Fruit fly (Drosophila melanogaster) whole organism, embryonic: Measurements from ENCODE around the gene wap.

Experiments
- Asciz ChIP-seq: fragments of 200-800 bp; sonication (Bioruptor generic); optimal IDR thresholded peaks from 2 replicates; lab custom pipeline; 2017; ENCODE audit warnings: missing biosample characterization, mild to moderate bottlenecking, missing genetic modification characterization, missing genetic modification reagents
- BEAF-32 ChIP-seq: fragments of 200-800 bp; sonication (Bioruptor generic); optimal IDR thresholded peaks from 3 replicates; lab custom pipeline; 2017; ENCODE audit warnings: missing biosample characterization, missing genetic modification characterization, mild to moderate bottlenecking, moderate library complexity, missing genetic modification reagents
- Bgb ChIP-seq: fragments of 200-800 bp; sonication (Bioruptor generic); IDR thresholded peaks from 2 replicates; pipeline ENCODE4 v1.3.6; 2022; ENCODE audit warnings: missing biosample characterization, missing genetic modification characterization; ENCODE audit not compliant: partially characterized antibody
- CG10267 ChIP-seq: fragments of 200-800 bp; sonication (Bioruptor generic); optimal IDR thresholded peaks from 2 replicates; lab custom pipeline; 2018; ENCODE audit warnings: missing biosample characterization, mild to moderate bottlenecking, missing genetic modification characterization, moderate library complexity
- CG14710 ChIP-seq: fragments of 200-800 bp; sonication (Bioruptor generic); optimal IDR thresholded peaks from 3 replicates; lab custom pipeline; 2019; ENCODE audit warnings: missing biosample characterization, mild to moderate bottlenecking, missing genetic modification characterization, moderate library complexity
- CG1603 ChIP-seq: fragments of 200-800 bp; sonication (Bioruptor generic); optimal IDR thresholded peaks from 2 replicates; lab custom pipeline; 2019; ENCODE audit warnings: missing biosample characterization, mild to moderate bottlenecking, missing genetic modification characterization, moderate library complexity
- CG16813 ChIP-seq: fragments of 200-800 bp; sonication (Bioruptor generic); IDR thresholded peaks from 3 replicates; pipeline ENCODE4 v1.3.6; 2022; ENCODE audit warnings: missing biosample characterization, missing genetic modification characterization; ENCODE audit not compliant: partially characterized antibody
- CG17829 ChIP-seq: fragments of 200-800 bp; optimal IDR thresholded peaks from 2 replicates; lab custom pipeline; 2019; ENCODE audit warnings: missing biosample characterization, mild to moderate bottlenecking, missing genetic modification characterization, moderate library complexity
- CG2116 ChIP-seq: fragments of 200-800 bp; sonication (Bioruptor generic); optimal IDR thresholded peaks from 3 replicates; lab custom pipeline; 2018; ENCODE audit warnings: missing biosample characterization, mild to moderate bottlenecking, missing genetic modification characterization
- CG2129 ChIP-seq: fragments of 200-800 bp; sonication (Bioruptor generic); IDR thresholded peaks from 2 replicates; pipeline ENCODE4 v1.3.6; 2022; ENCODE audit warnings: missing biosample characterization, missing genetic modification characterization; ENCODE audit not compliant: partially characterized antibody
- CG2712 ChIP-seq: fragments of 200-800 bp; optimal IDR thresholded peaks from 3 replicates; lab custom pipeline; 2019; ENCODE audit warnings: missing biosample characterization, mild to moderate bottlenecking, missing genetic modification characterization, moderate library complexity
- CG32772 ChIP-seq: fragments of 200-800 bp; sonication (Bioruptor generic); IDR thresholded peaks from 2 replicates; pipeline ENCODE4 v1.3.6; 2022; ENCODE audit warnings: missing biosample characterization, missing genetic modification characterization
- CG3281 ChIP-seq: fragments of 200-800 bp; sonication (Bioruptor generic); optimal IDR thresholded peaks from 3 replicates; lab custom pipeline; 2017; ENCODE audit warnings: missing biosample characterization, mild to moderate bottlenecking, missing genetic modification characterization
- CG33213 ChIP-seq: fragments of 200-800 bp; sonication (Bioruptor generic); optimal IDR thresholded peaks from 3 replicates; lab custom pipeline; 2016; ENCODE audit warnings: missing biosample characterization, missing genetic modification characterization
- CG33557 ChIP-seq: fragments of 200-800 bp; sonication (Bioruptor generic); optimal IDR thresholded peaks from 2 replicates; lab custom pipeline; 2019; ENCODE audit warnings: missing biosample characterization, mild to moderate bottlenecking, missing genetic modification characterization, moderate library complexity
- CG34422 ChIP-seq: fragments of 200-800 bp; sonication (Bioruptor generic); IDR thresholded peaks from 3 replicates; pipeline ENCODE4 v1.3.6; 2022; ENCODE audit warnings: missing biosample characterization, missing genetic modification characterization
- CG43689 ChIP-seq: fragments of 200-800 bp; sonication (Bioruptor generic); IDR thresholded peaks from 2 replicates; pipeline ENCODE4 v1.3.6; 2022; ENCODE audit warnings: missing biosample characterization, missing genetic modification characterization
- CG4617 ChIP-seq: fragments of 200-800 bp; sonication (Bioruptor generic); optimal IDR thresholded peaks from 3 replicates; lab custom pipeline; 2016; ENCODE audit warnings: missing biosample characterization, missing genetic modification characterization, borderline replicate concordance
- CG5245 ChIP-seq: fragments of 200-800 bp; sonication (Bioruptor generic); optimal IDR thresholded peaks from 3 replicates; lab custom pipeline; 2016; ENCODE audit warnings: missing biosample characterization, missing genetic modification characterization
- CG7963 ChIP-seq: fragments of 200-800 bp; sonication (Bioruptor generic); IDR thresholded peaks from 3 replicates; pipeline ENCODE4 v1.3.6; 2022; ENCODE audit warnings: missing biosample characterization, missing genetic modification characterization; ENCODE audit not compliant: partially characterized antibody
- CG9797 ChIP-seq: fragments of 200-800 bp; sonication (Bioruptor generic); optimal IDR thresholded peaks from 3 replicates; lab custom pipeline; 2018; ENCODE audit warnings: missing biosample characterization, mild to moderate bottlenecking, missing genetic modification characterization
- Dbx ChIP-seq: fragments of 200-800 bp; sonication (Bioruptor generic); IDR thresholded peaks from 3 replicates; pipeline ENCODE4 v1.3.6; 2022; ENCODE audit warnings: missing biosample characterization, missing genetic modification characterization
- Lhr ChIP-seq: fragments of 200-800 bp; sonication (Bioruptor generic); optimal IDR thresholded peaks from 3 replicates; lab custom pipeline; 2017; ENCODE audit warnings: mild to moderate bottlenecking, missing biosample characterization, missing genetic modification reagents, missing genetic modification characterization
- Max ChIP-seq: fragments of 200-800 bp; sonication (Bioruptor generic); optimal IDR thresholded peaks from 2 replicates; lab custom pipeline; 2016; ENCODE audit warnings: missing biosample characterization, mild to moderate bottlenecking, missing genetic modification characterization
- PHDP ChIP-seq: fragments of 200-800 bp; sonication (Bioruptor generic); optimal IDR thresholded peaks from 3 replicates; lab custom pipeline; 2018; ENCODE audit warnings: missing biosample characterization, mild to moderate bottlenecking, missing genetic modification characterization, moderate library complexity
- Rfx ChIP-seq: fragments of 200-800 bp; sonication (Bioruptor generic); IDR thresholded peaks from 2 replicates; pipeline ENCODE4 v1.3.6; 2022; ENCODE audit warnings: missing biosample characterization, missing genetic modification characterization
- Scr ChIP-seq: fragments of 200-800 bp; sonication (Bioruptor generic); IDR thresholded peaks from 2 replicates; pipeline ENCODE4 v1.3.6; 2022; ENCODE audit warnings: missing biosample characterization, missing genetic modification characterization; ENCODE audit not compliant: partially characterized antibody
- Sin3A ChIP-seq: fragments of >200 bp; optimal IDR thresholded peaks from 2 replicates; lab custom pipeline; 2018
- Spps ChIP-seq: fragments of 200-800 bp; sonication (Bioruptor generic); optimal IDR thresholded peaks from 2 replicates; lab custom pipeline; 2018; ENCODE audit warnings: missing biosample characterization, mild to moderate bottlenecking, missing genetic modification characterization
- Sry-δ ChIP-seq: fragments of 200-800 bp; sonication (Bioruptor generic); optimal IDR thresholded peaks from 2 replicates; lab custom pipeline; 2016; ENCODE audit warnings: missing biosample characterization, missing genetic modification characterization
- Trl ChIP-seq, 3 experiments: fragments of >200 bp in 2 of 3; fragments of 200-800 bp in 1 of 3; sonication (Bioruptor generic) in 1 of 3; optimal IDR thresholded peaks; 2 replicates in 1 of 3; 3 replicates in 2 of 3; lab custom pipeline; 2016 to 2017; ENCODE audit warnings: missing biosample characterization in 1 of 3, missing genetic modification characterization in 1 of 3
- amos ChIP-seq: fragments of 200-800 bp; sonication (Bioruptor generic); IDR thresholded peaks from 2 replicates; pipeline ENCODE4 v1.3.6; 2022; ENCODE audit warnings: missing biosample characterization, missing genetic modification characterization; ENCODE audit not compliant: partially characterized antibody
- bbx ChIP-seq: fragments of 200-800 bp; sonication (Bioruptor generic); IDR thresholded peaks from 2 replicates; pipeline ENCODE4 v1.3.6; 2022; ENCODE audit warnings: missing biosample characterization, missing genetic modification characterization; ENCODE audit not compliant: partially characterized antibody
- br ChIP-seq: fragments of >200 bp; optimal IDR thresholded peaks from 2 replicates; lab custom pipeline; 2017
- jigr1 ChIP-seq: fragments of 200-800 bp; sonication (Bioruptor generic); IDR thresholded peaks from 3 replicates; pipeline ENCODE4 v1.3.6; 2022; ENCODE audit warnings: missing biosample characterization, missing genetic modification characterization
- knrl ChIP-seq: fragments of 200-800 bp; sonication (Bioruptor generic); IDR thresholded peaks from 3 replicates; pipeline ENCODE4 v1.3.6; 2022; ENCODE audit warnings: missing biosample characterization, missing genetic modification characterization; ENCODE audit not compliant: partially characterized antibody
- mam ChIP-seq: fragments of 200-800 bp; sonication (Bioruptor generic); optimal IDR thresholded peaks from 3 replicates; lab custom pipeline; 2016; ENCODE audit warnings: missing biosample characterization, missing genetic modification characterization
- prd ChIP-seq, 3 experiments: fragments of >200 bp in 2 of 3; fragments of 200-800 bp in 1 of 3; sonication (Bioruptor generic) in 1 of 3; optimal IDR thresholded peaks in 2 of 3; IDR thresholded peaks in 1 of 3; 2 replicates in 2 of 3; 3 replicates in 1 of 3; pipeline versions ENCODE4 v1.3.6 to Lab custom; 2017 to 2022; ENCODE audit warnings: missing biosample characterization in 1 of 3, missing genetic modification characterization in 1 of 3
- pzg ChIP-seq: fragments of 200-800 bp; sonication (Bioruptor generic); optimal IDR thresholded peaks from 3 replicates; lab custom pipeline; 2018; ENCODE audit warnings: missing biosample characterization, mild to moderate bottlenecking, missing genetic modification characterization, moderate library complexity
- ranshi ChIP-seq: fragments of 200-800 bp; sonication (Bioruptor generic); IDR thresholded peaks from 2 replicates; pipeline ENCODE4 v1.3.6; 2022; ENCODE audit warnings: missing biosample characterization, missing genetic modification characterization
- rib ChIP-seq: fragments of 200-800 bp; sonication (Bioruptor generic); IDR thresholded peaks from 2 replicates; pipeline ENCODE4 v1.3.6; 2022; ENCODE audit warnings: missing biosample characterization, missing genetic modification characterization
- sens ChIP-seq: fragments of 200-800 bp; sonication (Bioruptor generic); peaks from one replicate; lab custom pipeline; 2016; ENCODE audit warnings: missing biosample characterization, missing genetic modification characterization
- sim ChIP-seq: fragments of 200-800 bp; sonication (Bioruptor generic); IDR thresholded peaks from 2 replicates; pipeline ENCODE4 v1.3.6; 2022; ENCODE audit warnings: missing biosample characterization, missing genetic modification characterization
- sqz ChIP-seq: fragments of 200-800 bp; sonication (Bioruptor generic); optimal IDR thresholded peaks from 3 replicates; lab custom pipeline; 2018; ENCODE audit warnings: missing biosample characterization, mild to moderate bottlenecking, missing genetic modification characterization
- ssp ChIP-seq: fragments of 200-800 bp; sonication (Bioruptor generic); IDR thresholded peaks from 2 replicates; pipeline ENCODE4 v1.3.6; 2022; ENCODE audit warnings: missing biosample characterization, missing genetic modification characterization
- unc-4 ChIP-seq: fragments of 200-800 bp; sonication (Bioruptor generic); IDR thresholded peaks from 2 replicates; pipeline ENCODE4 v1.3.6; 2022; ENCODE audit warnings: missing biosample characterization, missing genetic modification characterization; ENCODE audit not compliant: partially characterized antibody
- zen2 ChIP-seq: fragments of 200-800 bp; sonication (Bioruptor generic); IDR thresholded peaks from 3 replicates; pipeline ENCODE4 v1.3.6; 2022; ENCODE audit warnings: missing biosample characterization, missing genetic modification characterization; ENCODE audit not compliant: partially characterized antibody

Gene wap

DNA sequence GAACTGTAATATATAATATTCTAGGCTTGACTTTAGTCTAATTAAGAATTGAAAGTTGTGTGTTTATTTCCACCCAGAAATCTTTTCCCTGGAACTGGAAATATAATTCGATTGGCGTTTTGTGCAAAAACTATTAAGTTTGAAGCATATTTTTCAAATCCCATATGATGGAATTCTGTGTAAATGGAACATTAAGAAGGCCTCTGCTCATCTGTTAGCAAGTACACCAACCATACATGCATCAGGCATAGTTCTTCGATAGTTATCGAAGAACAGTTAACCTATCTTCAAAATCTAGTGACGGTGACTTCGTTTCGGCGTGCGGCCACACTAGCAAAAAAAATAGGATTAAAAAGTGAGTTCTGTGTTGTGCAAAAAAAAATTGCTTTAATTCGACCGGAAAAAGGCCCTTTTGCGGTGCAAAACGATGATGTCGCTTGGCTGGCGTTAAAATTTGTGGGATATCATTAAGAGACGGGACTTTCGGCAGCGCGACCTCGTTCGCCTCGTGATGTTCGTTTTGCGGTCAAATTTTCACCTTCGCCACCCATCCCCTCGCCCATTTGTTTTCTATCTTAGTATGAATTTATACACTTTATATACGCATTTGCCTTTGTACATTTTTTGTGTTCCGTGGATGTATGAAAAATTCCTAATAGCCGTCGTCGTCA, 422 bp upstream of the wap start, which contains the start of gene Usp2 (continued):
- TF ChIP-seq CG33213 (GFP tag; lab: Kevin White, UChicago) (peak; percentile 16), PHDP (tag; lab: Kevin White, UChicago) (peak; percentile 9), BEAF-32 (GFP tag; lab: Kevin White, UChicago) (peak; percentile 84), CG43689 (GFP tag; lab: Robert Waterston, UW) (no peak), CG34422 (GFP tag; lab: Robert Waterston, UW) (0 out of 3 replicates have a peak, but pooled peaks have one; percentile 15), CG9797 (GFP tag; lab: Kevin White, UChicago) (peak; percentile 68), prd (optimal IDR thresholded peaks at IDR 0.05; lab: Kevin White, UChicago) (no peak), prd (GFP tag; IDR thresholded peaks at IDR 0.05; lab: Robert Waterston, UW) (peak; percentile 36; the same call in 2 of the 3 replicates), pzg (GFP tag; lab: Kevin White, UChicago) (peak; percentile 81), Sin3A (lab: Kevin White, UChicago) (peak; percentile 48), Rfx (GFP tag; lab: Robert Waterston, UW) (peak; percentile 50; the same call in 1 of the 2 replicates), bbx (GFP tag; lab: Robert Waterston, UW) (peak; percentile 74), Asciz (GFP tag; lab: Kevin White, UChicago) (no peak), CG33557 (GFP tag; lab: Kevin White, UChicago) (no peak), Dbx (GFP tag; lab: Robert Waterston, UW) (no peak), jigr1 (GFP tag; lab: Robert Waterston, UW) (no peak), zen2 (GFP tag; lab: Robert Waterston, UW) (peak; percentile 43; the same call in 1 of the 3 replicates), Scr (GFP tag; lab: Robert Waterston, UW) (peak; percentile 67), knrl (GFP tag; lab: Robert Waterston, UW) (peak; percentile 79), CG2712 (tag; lab: Kevin White, UChicago) (peak; percentile 23), CG5245 (GFP tag; lab: Kevin White, UChicago) (no peak), CG17829 (tag; lab: Kevin White, UChicago) (peak; percentile 26), Trl (optimal IDR thresholded peaks at IDR 0.05; lab: Kevin White, UChicago) (no peak), Trl (GFP tag; optimal IDR thresholded peaks at IDR 0.05; lab: Kevin White, UChicago) (peak; percentile 8), Spps (tag; lab: Kevin White, UChicago) (no peak), CG2116 (GFP tag; lab: Kevin White, UChicago) (peak; percentile 89), CG7963 (GFP tag; lab: Robert Waterston, UW) (peak; percentile 50; the same call in 1 of the 3 replicates), Bgb (GFP tag; lab: Robert Waterston, UW) (peak; percentile 76), amos (GFP tag; lab: Robert Waterston, UW) (peak; percentile 84), sim (no peak), sens (GFP tag; lab: Kevin White, UChicago) (peak; percentile 78), rib (peak; percentile 43; the same call in 1 of the 2 replicates), Sry-δ (GFP tag; lab: Kevin White, UChicago) (peak; percentile 85), CG32772 (GFP tag; lab: Robert Waterston, UW) (0 out of 2 replicates have a peak, but pooled peaks have one; percentile 19), sqz (GFP tag; lab: Kevin White, UChicago) (peak; percentile 25), CG2129 (GFP tag; lab: Robert Waterston, UW) (peak; percentile 27; the same call in 1 of the 2 replicates), ssp (GFP tag; lab: Robert Waterston, UW) (peak; percentile 96), CG4617 (peak; percentile 69), CG14710 (tag; lab: Kevin White, UChicago) (peak; percentile 63), mam (peak; percentile 27), unc-4 (GFP tag; lab: Robert Waterston, UW) (peak; percentile 36), CG3281 (GFP tag; lab: Kevin White, UChicago) (no peak), Lhr (GFP tag; lab: Kevin White, UChicago) (peak; percentile 46), Max (peak; percentile 12), CG1603 (tag; lab: Kevin White, UChicago) (peak; percentile 71), ranshi (GFP tag; lab: Robert Waterston, UW) (0 out of 2 replicates have a peak, but pooled peaks have one; percentile 10), CG10267 (tag; lab: Kevin White, UChicago) (peak; percentile 29), CG16813 (GFP tag; lab: Robert Waterston, UW) (peak; percentile 74), br (lab: Kevin White, UChicago) (no peak)
